Worm (Caenorhabditis elegans): ENCODE measurements around the gene ina-1.

DNA sequence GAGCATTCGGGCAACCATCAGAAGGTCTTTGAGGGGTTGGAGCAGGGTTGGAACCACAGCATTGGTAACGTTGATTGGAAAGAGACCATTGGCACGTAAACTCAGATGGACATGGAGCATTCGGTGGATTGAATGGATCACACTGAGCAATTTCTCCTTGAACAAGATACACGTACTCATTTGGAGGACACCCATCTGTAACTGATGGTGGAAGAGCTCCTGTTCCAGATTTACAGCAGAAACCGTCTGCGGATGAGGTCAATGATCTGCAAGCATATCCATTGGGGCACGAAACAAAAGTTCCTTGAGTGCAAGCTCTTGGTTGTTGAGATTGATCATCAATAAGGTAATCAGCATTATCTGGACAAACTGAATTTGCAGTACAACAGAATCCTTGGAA, 29.4 kb upstream of the ina-1 start:
- TF ChIP-seq Y22D7AL.16 (tag; optimal IDR thresholded peaks at IDR 0.05) (no peak), K09A11.1 (tag; optimal IDR thresholded peaks at IDR 0.05; ENCODE audit: insufficient read depth) (no peak), unc-42 (tag; optimal IDR thresholded peaks at IDR 0.05) (no peak), ama-1 (optimal IDR thresholded peaks at IDR 0.05) (no peak), pha-4 (tag; optimal IDR thresholded peaks at IDR 0.05) (no peak), ceh-34 (tag; optimal IDR thresholded peaks at IDR 0.05) (no peak), ceh-18 (tag; optimal IDR thresholded peaks at IDR 0.05) (no peak), unc-55 (GFP tag; optimal IDR thresholded peaks at IDR 0.05) (no peak), K02D7.2 (tag; optimal IDR thresholded peaks at IDR 0.05) (no peak), pat-9 (tag; optimal IDR thresholded peaks at IDR 0.05) (no peak), fkh-10 (GFP tag; optimal IDR thresholded peaks at IDR 0.05) (no peak), ceh-19 (GFP tag; optimal IDR thresholded peaks at IDR 0.05) (no peak), ceh-48 (tag; optimal IDR thresholded peaks at IDR 0.05) (no peak)

Measured in whole organism, late embryonic.